Worm (Caenorhabditis elegans) whole organism, mixed stage, embryonic: ENCODE results near the gene F29B9.1.

ENCODE experiments used
- M03D4.4 ChIP-seq: sonication (generic microtip); optimal IDR thresholded peaks from 2 replicates; lab custom pipeline; 2017; ENCODE audit warnings: mild to moderate bottlenecking, missing genetic modification characterization, missing compliant biosample characterization
- bed-3 ChIP-seq: fragments of 200-800 bp; sonication (Bioruptor generic); optimal IDR thresholded peaks from 3 replicates; lab custom pipeline; 2018; ENCODE audit warnings: mild to moderate bottlenecking, missing genetic modification characterization, moderate library complexity, missing compliant biosample characterization
- blmp-1 ChIP-seq: fragments of 150-350 bp; optimal IDR thresholded peaks from 2 replicates; lab custom pipeline; 2014; ENCODE audit warnings: missing biosample characterization, missing genetic modification characterization
- ceh-39 ChIP-seq: fragments of 150-350 bp; optimal IDR thresholded peaks from 2 replicates; lab custom pipeline; 2014; ENCODE audit warnings: missing biosample characterization, missing genetic modification characterization
- ceh-43 ChIP-seq: fragments of 200-800 bp; sonication (Bioruptor generic); optimal IDR thresholded peaks from 2 replicates; lab custom pipeline; 2018; ENCODE audit warnings: mild to moderate bottlenecking, missing genetic modification characterization, moderate library complexity, missing compliant biosample characterization
- ceh-83 ChIP-seq: fragments of 200-800 bp; sonication (Bioruptor generic); optimal IDR thresholded peaks from 2 replicates; lab custom pipeline; 2018; ENCODE audit warnings: mild to moderate bottlenecking, missing genetic modification characterization, missing compliant biosample characterization
- ces-1 ChIP-seq: fragments of 150-350 bp; optimal IDR thresholded peaks from 2 replicates; lab custom pipeline; 2014; ENCODE audit warnings: missing biosample characterization, missing genetic modification reagents, missing genetic modification characterization
- cnd-1 ChIP-seq: fragments of 200-800 bp; sonication (Bioruptor generic); optimal IDR thresholded peaks from 2 replicates; lab custom pipeline; 2018; ENCODE audit warnings: mild to moderate bottlenecking, missing genetic modification characterization, missing compliant biosample characterization
- drap-1 ChIP-seq: fragments of 200-800 bp; sonication (Bioruptor generic); optimal IDR thresholded peaks from 3 replicates; lab custom pipeline; 2018; ENCODE audit warnings: mild to moderate bottlenecking, missing genetic modification characterization, missing compliant biosample characterization
- elt-1 ChIP-seq: sonication (generic microtip); optimal IDR thresholded peaks from 2 replicates; lab custom pipeline; 2017; ENCODE audit warnings: missing genetic modification characterization, mild to moderate bottlenecking, missing compliant biosample characterization, antibody characterized with exemption, moderate library complexity, borderline replicate concordance; ENCODE audit not compliant: insufficient read depth
- elt-3 ChIP-seq: fragments of 150-350 bp; optimal IDR thresholded peaks from 2 replicates; lab custom pipeline; 2014; ENCODE audit warnings: missing biosample characterization, missing genetic modification characterization
- flh-1 ChIP-seq: fragments of 200-800 bp; sonication (Bioruptor generic); optimal IDR thresholded peaks from 2 replicates; lab custom pipeline; 2018; ENCODE audit warnings: mild to moderate bottlenecking, missing genetic modification characterization, moderate library complexity, missing compliant biosample characterization
- ham-2 ChIP-seq: fragments of 200-800 bp; sonication (Bioruptor generic); optimal IDR thresholded peaks from 2 replicates; lab custom pipeline; 2018; ENCODE audit warnings: mild to moderate bottlenecking, missing genetic modification characterization, missing compliant biosample characterization
- hlh-1 ChIP-seq: fragments of 150-350 bp; optimal IDR thresholded peaks from 2 replicates; lab custom pipeline; 2014; ENCODE audit warnings: missing biosample characterization, missing genetic modification reagents, missing genetic modification characterization
- lin-13 ChIP-seq: fragments of 150-350 bp; optimal IDR thresholded peaks from 2 replicates; lab custom pipeline; 2014; ENCODE audit warnings: missing biosample characterization, missing genetic modification characterization
- lin-32 ChIP-seq: fragments of 200-800 bp; sonication (Bioruptor generic); optimal IDR thresholded peaks from 2 replicates; lab custom pipeline; 2018; ENCODE audit warnings: mild to moderate bottlenecking, missing genetic modification characterization, missing compliant biosample characterization
- lsy-2 ChIP-seq: fragments of 150-350 bp; optimal IDR thresholded peaks from 2 replicates; lab custom pipeline; 2014; ENCODE audit warnings: missing biosample characterization, missing genetic modification characterization
- mab-5 ChIP-seq: fragments of 150-350 bp; optimal IDR thresholded peaks from 2 replicates; lab custom pipeline; 2014; ENCODE audit warnings: missing biosample characterization, missing genetic modification characterization
- mep-1 ChIP-seq: fragments of 150-350 bp; optimal IDR thresholded peaks from 2 replicates; lab custom pipeline; 2017; ENCODE audit warnings: missing biosample characterization, missing genetic modification reagents, missing genetic modification characterization, inconsistent platforms
- mls-2 ChIP-seq: sonication (generic microtip); optimal IDR thresholded peaks from 2 replicates; lab custom pipeline; 2016; ENCODE audit warnings: mild to moderate bottlenecking, missing genetic modification characterization, moderate library complexity, missing compliant biosample characterization
- nhr-12 ChIP-seq: fragments of 150-350 bp; optimal IDR thresholded peaks from 2 replicates; lab custom pipeline; 2014; ENCODE audit warnings: missing biosample characterization, missing genetic modification characterization
- nhr-2 ChIP-seq: fragments of 150-350 bp; optimal IDR thresholded peaks from 2 replicates; lab custom pipeline; 2014; ENCODE audit warnings: missing biosample characterization, missing genetic modification characterization
- nhr-237 ChIP-seq: fragments of 150-350 bp; optimal IDR thresholded peaks from 2 replicates; lab custom pipeline; 2014; ENCODE audit warnings: missing biosample characterization, missing genetic modification characterization
- nhr-28 ChIP-seq: fragments of 150-350 bp; optimal IDR thresholded peaks from 2 replicates; lab custom pipeline; 2014; ENCODE audit warnings: missing biosample characterization, missing genetic modification characterization
- nhr-76 ChIP-seq: sonication (generic microtip); optimal IDR thresholded peaks from 2 replicates; lab custom pipeline; 2017; ENCODE audit warnings: missing biosample characterization, missing genetic modification characterization
- pha-4 ChIP-seq: fragments of 150-350 bp; optimal IDR thresholded peaks from 2 replicates; lab custom pipeline; 2018; ENCODE audit warnings: missing biosample characterization, missing genetic modification reagents, missing genetic modification characterization
- sem-2 ChIP-seq: fragments of 200-800 bp; sonication (Bioruptor generic); optimal IDR thresholded peaks from 2 replicates; lab custom pipeline; 2018; ENCODE audit warnings: mild to moderate bottlenecking, missing genetic modification characterization, missing compliant biosample characterization
- snpc-4 ChIP-seq: fragments of 150-350 bp; optimal IDR thresholded peaks from 2 replicates; lab custom pipeline; 2014; ENCODE audit warnings: missing biosample characterization, missing genetic modification characterization
- sptf-1 ChIP-seq: sonication (generic microtip); optimal IDR thresholded peaks from 2 replicates; lab custom pipeline; 2017; ENCODE audit warnings: mild to moderate bottlenecking, missing genetic modification characterization, moderate library complexity, missing compliant biosample characterization
- tbx-8 ChIP-seq: fragments of 200-800 bp; sonication (Bioruptor generic); optimal IDR thresholded peaks from 2 replicates; lab custom pipeline; 2018; ENCODE audit warnings: mild to moderate bottlenecking, missing genetic modification characterization, moderate library complexity, missing compliant biosample characterization
- unc-120 ChIP-seq: sonication (generic microtip); optimal IDR thresholded peaks from 2 replicates; lab custom pipeline; 2017; ENCODE audit warnings: missing genetic modification characterization, missing compliant biosample characterization; ENCODE audit not compliant: poor library complexity, severe bottlenecking
- unc-39 ChIP-seq: fragments of 150-350 bp; optimal IDR thresholded peaks from 2 replicates; lab custom pipeline; 2014; ENCODE audit warnings: missing biosample characterization, missing genetic modification characterization
- unc-62 ChIP-seq: fragments of 150-350 bp; optimal IDR thresholded peaks from 2 replicates; lab custom pipeline; 2014; ENCODE audit warnings: missing biosample characterization, missing genetic modification reagents, missing genetic modification characterization
- zip-8 ChIP-seq: fragments of 150-350 bp; optimal IDR thresholded peaks from 2 replicates; lab custom pipeline; 2014; ENCODE audit warnings: missing biosample characterization, missing genetic modification characterization
- ztf-11 ChIP-seq: fragments of 150-350 bp; optimal IDR thresholded peaks from 2 replicates; lab custom pipeline; 2014; ENCODE audit warnings: missing biosample characterization, missing genetic modification characterization

The F29B9.1 gene

ce11 chrIV:4659277-4659676 is 5.9 kb upstream of the F29B9.1 start, which contains the start of gene mrps-21:
Gene mrps-21 (minus strand): TSS chrIV:4659517.
- TF ChIP-seq nhr-237 (tag; lab: Kevin White, UChicago): no peak

DNA sequence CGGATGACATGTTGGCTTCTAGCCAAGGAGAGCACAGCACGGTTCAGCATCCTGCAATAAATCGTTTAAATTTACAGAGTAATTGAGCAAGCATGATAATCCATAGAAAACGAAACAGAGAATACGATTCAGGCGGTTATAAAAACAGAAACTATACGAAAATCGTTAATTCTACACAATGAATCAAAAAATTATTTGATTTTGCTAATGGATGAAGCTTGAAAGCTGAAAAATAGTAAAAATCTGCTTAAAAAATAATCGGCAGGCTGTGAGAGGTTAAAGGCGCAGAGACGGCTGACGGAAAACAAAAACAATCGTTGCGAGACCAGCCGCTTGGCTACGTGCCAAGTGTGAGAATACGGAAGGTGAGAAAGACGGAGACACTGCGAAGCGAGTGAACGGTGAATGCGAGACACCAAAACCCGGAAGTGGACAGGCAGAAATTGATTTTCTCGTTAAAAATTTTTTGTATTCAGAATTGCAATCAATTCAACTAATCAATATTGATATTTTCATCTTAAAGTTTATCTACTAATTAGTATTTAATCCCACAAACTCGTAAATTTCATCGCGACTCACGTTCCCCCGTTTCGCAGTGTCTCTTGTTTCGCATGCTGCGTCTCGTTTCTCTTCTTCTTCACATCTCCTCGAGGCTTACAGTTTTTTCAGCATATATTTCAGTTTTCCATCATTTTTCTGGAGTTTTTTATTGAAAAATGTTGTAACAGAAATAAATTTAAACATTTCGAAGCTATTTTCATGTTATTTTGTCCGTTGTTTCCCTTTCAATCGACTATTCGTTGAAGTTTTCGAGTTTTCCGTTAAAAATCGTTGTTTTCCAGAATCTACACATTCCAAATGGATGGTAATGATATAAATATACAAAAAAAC is 4.8 kb upstream of the F29B9.1 start, which contains the start of the genes F29B9.11 and jmjd-1.2:
TSS of gene F29B9.11 (minus strand) at position 51 of the 891 bp plus-strand sequence.
TSS of gene jmjd-1.2 (plus strand) at position 841 of the 891 bp plus-strand sequence.
- TF ChIP-seq mep-1 (peak; percentile 77), lin-32 (GFP tag; lab: Kevin White, UChicago) (peak; percentile 55), nhr-237 (tag; lab: Kevin White, UChicago) (peak; percentile 89), lsy-2 (peak; percentile 68), nhr-76 (no peak), ceh-43 (peak; percentile 5), snpc-4 (no peak), unc-39 (tag; lab: Kevin White, UChicago) (no peak), hlh-1 (peak; percentile 22), ceh-39 (peak; percentile 34), nhr-12 (tag; lab: Kevin White, UChicago) (no peak), nhr-28 (tag; lab: Kevin White, UChicago) (no peak), cnd-1 (peak; percentile 75), ztf-11 (no peak), ceh-83 (peak; percentile 60), ces-1 (GFP tag; lab: Kevin White, UChicago) (peak; percentile 70), sptf-1 (tag; lab: Kevin White, UChicago) (peak; percentile 80), elt-3 (tag; lab: Kevin White, UChicago) (no peak), lin-13 (peak; percentile 75), blmp-1 (tag; lab: Kevin White, UChicago) (no peak), unc-62 (no peak), nhr-2 (tag; lab: Kevin White, UChicago) (no peak), ham-2 (peak; percentile 61), mls-2 (peak; percentile 77), zip-8 (tag; lab: Kevin White, UChicago) (no peak), sem-2 (GFP tag; lab: Kevin White, UChicago) (peak; percentile 48), M03D4.4 (tag; lab: Kevin White, UChicago) (no peak), tbx-8 (GFP tag; lab: Kevin White, UChicago) (peak; percentile 57), flh-1 (GFP tag; lab: Kevin White, UChicago) (no peak), bed-3 (GFP tag; lab: Kevin White, UChicago) (peak; percentile 47), elt-1 (no peak), unc-120 (peak; percentile 30), pha-4 (tag; lab: Kevin White, UChicago) (peak; percentile 28), mab-5 (no peak), drap-1 (GFP tag; lab: Kevin White, UChicago) (peak; percentile 77)

ce11 chrIV:4667383-4667782 is 2.2 kb downstream of the F29B9.1 start:
- TF ChIP-seq drap-1 (GFP tag; lab: Kevin White, UChicago) (no peak), M03D4.4 (tag; lab: Kevin White, UChicago) (no peak), unc-39 (tag; lab: Kevin White, UChicago) (no peak), unc-120 (peak; percentile 36), ces-1 (GFP tag; lab: Kevin White, UChicago) (no peak), mab-5 (no peak)

DNA sequence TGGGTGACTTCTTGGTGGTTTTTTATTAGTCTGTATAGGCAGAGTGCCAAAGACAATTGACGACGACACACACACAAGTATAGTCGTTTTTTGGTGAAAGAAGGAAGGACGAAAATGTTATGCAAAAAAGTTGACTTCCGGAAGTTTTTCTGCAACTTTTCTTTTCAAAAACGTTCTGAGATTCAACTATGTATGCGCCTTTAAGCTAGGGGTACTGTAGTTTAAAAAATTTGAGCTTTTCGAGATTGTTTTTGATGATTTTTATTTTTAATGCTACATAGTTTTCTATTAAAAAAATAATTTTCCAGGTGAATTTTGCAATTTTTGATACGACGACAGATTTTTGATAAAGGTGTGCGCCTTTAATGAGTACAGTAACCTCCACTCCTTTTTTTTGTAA is 2.7 kb downstream of the F29B9.1 start:
- no peak for TF ChIP-seq nhr-76
- no peak for TF ChIP-seq snpc-4
- TF ChIP-seq, all 35 proteins: peak for 0
